Fruit fly (Drosophila melanogaster): ENCODE results near the gene Gr22e.
A peak's percentile ranks its signal among the peaks of the same experiment; 100 is the strongest.

Gr22e gene

DNA sequence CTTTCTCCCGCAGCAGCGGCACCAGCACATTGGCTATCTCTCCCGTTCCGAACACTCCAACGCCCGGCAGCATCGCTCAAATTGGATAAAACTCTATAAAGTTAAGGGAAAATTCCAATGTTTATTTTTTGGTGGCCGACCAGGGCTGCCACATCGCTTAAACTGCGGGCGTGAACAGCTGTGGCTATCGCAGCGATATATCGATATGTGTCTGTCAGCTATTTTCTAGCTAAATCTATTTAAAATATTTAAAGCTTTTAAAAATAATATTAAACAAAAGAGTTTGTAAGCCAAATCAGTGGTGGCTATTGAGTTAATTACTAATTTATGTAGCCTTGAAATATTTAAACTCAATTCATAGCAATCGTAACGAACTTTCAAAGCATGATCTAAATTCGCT, 31.9 kb upstream of the Gr22e start, which contains the start of the genes CG17712 and CG17648 (continued):
- peak; percentile 90 for TF ChIP-seq CG13287 (GFP tag; IDR thresholded peaks at IDR 0.05; ENCODE audit: partially characterized antibody)
- peak; percentile 81 for TF ChIP-seq BEAF-32 (GFP tag; optimal IDR thresholded peaks at IDR 0.05)
- 0 out of 2 replicates have a peak, but pooled peaks have one; percentile 16 for TF ChIP-seq vvl (GFP tag; IDR thresholded peaks at IDR 0.05)
- peak; percentile 89 for TF ChIP-seq CG6791 (GFP tag; IDR thresholded peaks at IDR 0.05; ENCODE audit: partially characterized antibody)
- no peak for TF ChIP-seq gem (tag; optimal IDR thresholded peaks at IDR 0.05)
- peak; percentile 80 for TF ChIP-seq sna (GFP tag; IDR thresholded peaks at IDR 0.05; ENCODE audit: partially characterized antibody)
- peak; percentile 56 for TF ChIP-seq nerfin-2 (GFP tag; IDR thresholded peaks at IDR 0.05; ENCODE audit: partially characterized antibody)
- peak; percentile 84 for TF ChIP-seq Opbp (GFP tag; IDR thresholded peaks at IDR 0.05; ENCODE audit: partially characterized antibody)
- no peak for TF ChIP-seq zfh2 (GFP tag; optimal IDR thresholded peaks at IDR 0.05)
- no peak for TF ChIP-seq chinmo (GFP tag; IDR thresholded peaks at IDR 0.05; ENCODE audit: partially characterized antibody)
- no peak for TF ChIP-seq h (optimal IDR thresholded peaks at IDR 0.05)
- peak; percentile 26 for TF ChIP-seq CG15514 (GFP tag; optimal IDR thresholded peaks at IDR 0.05)
- TF ChIP-seq BtbVII (GFP tag; optimal IDR thresholded peaks at IDR 0.05), result no peak
- no peak for TF ChIP-seq Fer1 (GFP tag; optimal IDR thresholded peaks at IDR 0.05)
- TF ChIP-seq vnd (GFP tag; IDR thresholded peaks at IDR 0.05; ENCODE audit: partially characterized antibody), result peak; percentile 79
- peak; percentile 83 for TF ChIP-seq unc-4 (GFP tag; IDR thresholded peaks at IDR 0.05; ENCODE audit: partially characterized antibody)
- no peak for TF ChIP-seq ase (GFP tag; IDR thresholded peaks at IDR 0.05)
- no peak for TF ChIP-seq CG9817 (tag; optimal IDR thresholded peaks at IDR 0.05)
- peak; percentile 59 for TF ChIP-seq MESR4 (GFP tag; optimal IDR thresholded peaks at IDR 0.05)
- TF ChIP-seq CG10543 (GFP tag; optimal IDR thresholded peaks at IDR 0.05), result no peak
- no peak for TF ChIP-seq CG11696 (GFP tag; IDR thresholded peaks at IDR 0.05)
- TF ChIP-seq ind (GFP tag; optimal IDR thresholded peaks at IDR 0.05), result no peak
- no peak for TF ChIP-seq CG7987 (GFP tag; optimal IDR thresholded peaks at IDR 0.05)
- TF ChIP-seq Dref (GFP tag; IDR thresholded peaks at IDR 0.05), result peak; percentile 77
- peak; percentile 58 for TF ChIP-seq sens (GFP tag)
- TF ChIP-seq danr (GFP tag; IDR thresholded peaks at IDR 0.05), result no peak
- no peak for TF ChIP-seq Drgx (GFP tag; IDR thresholded peaks at IDR 0.05)
- TF ChIP-seq CG1233 (GFP tag; optimal IDR thresholded peaks at IDR 0.05), result no peak
- no peak for TF ChIP-seq CG12659 (GFP tag; optimal IDR thresholded peaks at IDR 0.05)
- 0 out of 2 replicates have a peak, but pooled peaks have one; percentile 17 for TF ChIP-seq CG17328 (GFP tag; IDR thresholded peaks at IDR 0.05)
- TF ChIP-seq CG10267 (tag; optimal IDR thresholded peaks at IDR 0.05), result peak; percentile 2
- no peak for TF ChIP-seq CG11723 (GFP tag; optimal IDR thresholded peaks at IDR 0.05)
- no peak for TF ChIP-seq CG31388 (GFP tag; optimal IDR thresholded peaks at IDR 0.05)
- TF ChIP-seq CG17361 (GFP tag; IDR thresholded peaks at IDR 0.05), result no peak
- TF ChIP-seq MBD-R2 (GFP tag; IDR thresholded peaks at IDR 0.05), result peak; percentile 98
- no peak; the same call in 2 of the 3 replicates for TF ChIP-seq CG11456 (GFP tag; IDR thresholded peaks at IDR 0.05)
- no peak for TF ChIP-seq unpg (GFP tag; optimal IDR thresholded peaks at IDR 0.05)
- no peak for TF ChIP-seq CG10959 (GFP tag; IDR thresholded peaks at IDR 0.05)
- TF ChIP-seq CG34376 (GFP tag; optimal IDR thresholded peaks at IDR 0.05), result no peak
- peak; percentile 85 for TF ChIP-seq Scr (GFP tag; IDR thresholded peaks at IDR 0.05; ENCODE audit: partially characterized antibody)
- no peak for TF ChIP-seq CG30431 (GFP tag; optimal IDR thresholded peaks at IDR 0.05)
- TF ChIP-seq tap (tag; optimal IDR thresholded peaks at IDR 0.05), result no peak
- peak; percentile 64 for TF ChIP-seq CG14860 (GFP tag; IDR thresholded peaks at IDR 0.05; ENCODE audit: partially characterized antibody)
- no peak for TF ChIP-seq B-H1 (GFP tag; IDR thresholded peaks at IDR 0.05)
- no peak for TF ChIP-seq Meics (GFP tag; optimal IDR thresholded peaks at IDR 0.05)
- peak; percentile 83 for TF ChIP-seq CG7928 (GFP tag; optimal IDR thresholded peaks at IDR 0.05)
- TF ChIP-seq hbn (GFP tag; IDR thresholded peaks at IDR 0.05; ENCODE audit: partially characterized antibody), result peak; percentile 80
- TF ChIP-seq Ets65A (GFP tag), result peak; percentile 5
- no peak for TF ChIP-seq D19B (GFP tag; optimal IDR thresholded peaks at IDR 0.05)
- peak; percentile 82 for TF ChIP-seq Med (GFP tag)

Measured in whole organism, embryonic.